Fruit fly (Drosophila melanogaster): Measurements from ENCODE around the gene TTLL3B.

TTLL3B gene

DNA sequence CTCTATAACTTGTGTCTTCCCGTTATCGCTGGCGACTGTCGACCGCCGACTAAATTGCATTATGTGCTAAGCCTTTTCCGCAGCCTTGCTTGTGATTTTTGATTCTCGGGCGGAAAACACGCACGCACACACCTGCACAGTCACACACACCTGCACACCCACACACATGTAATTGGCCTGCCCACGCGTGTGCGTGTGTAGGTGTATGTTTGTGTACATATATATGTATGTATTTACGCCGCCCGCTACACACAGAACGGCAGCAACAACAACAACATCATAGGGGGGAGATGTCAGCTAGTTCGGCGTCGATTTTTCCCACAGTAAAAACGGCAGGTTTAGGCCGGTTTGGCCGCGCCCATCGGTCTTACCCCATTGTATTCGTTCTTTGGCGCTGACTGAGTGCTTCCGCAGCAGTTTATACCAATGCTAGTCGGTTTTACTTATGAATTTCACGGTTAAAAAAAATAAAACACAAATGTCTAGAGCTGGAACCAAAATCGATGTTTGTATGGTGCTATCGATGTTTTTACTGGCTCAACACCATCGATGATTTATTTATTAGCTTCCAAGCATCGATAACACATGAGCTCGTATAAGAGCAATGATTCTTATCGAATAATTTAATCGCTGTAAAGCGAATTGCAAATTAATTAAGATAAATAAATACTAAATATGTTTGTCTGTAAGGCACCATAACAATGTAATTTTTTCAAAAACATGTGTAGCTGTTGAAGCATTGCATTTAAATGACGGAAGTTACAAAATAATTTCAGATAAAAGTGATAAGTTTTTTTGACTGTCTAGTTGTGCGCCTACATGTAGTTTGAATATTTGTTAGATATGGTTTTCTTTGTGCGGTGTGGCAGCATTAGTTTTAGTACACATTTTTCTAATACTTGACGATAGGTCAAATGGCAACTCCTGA, 9.6 kb upstream of the TTLL3B start, which contains the start of gene homer (continued):
- TF ChIP-seq zen2 (GFP tag; IDR thresholded peaks at IDR 0.05; ENCODE audit: partially characterized antibody) (peak; percentile 83), CG7839 (tag; optimal IDR thresholded peaks at IDR 0.05) (no peak), CG11696 (GFP tag; IDR thresholded peaks at IDR 0.05) (no peak), tap (tag; optimal IDR thresholded peaks at IDR 0.05) (no peak), CG42726 (GFP tag; IDR thresholded peaks at IDR 0.05; ENCODE audit: partially characterized antibody) (peak; percentile 85), lbe (GFP tag; optimal IDR thresholded peaks at IDR 0.05) (peak; percentile 43), Hmx (GFP tag; optimal IDR thresholded peaks at IDR 0.05) (no peak), Bgb (GFP tag; IDR thresholded peaks at IDR 0.05; ENCODE audit: partially characterized antibody) (peak; percentile 96), crol (GFP tag; IDR thresholded peaks at IDR 0.05) (0 out of 2 replicates have a peak, but pooled peaks have one; percentile 35), pros (GFP tag; optimal IDR thresholded peaks at IDR 0.05) (peak; percentile 7), mirr (GFP tag; optimal IDR thresholded peaks at IDR 0.05) (peak; percentile 59), Oaz (GFP tag; IDR thresholded peaks at IDR 0.05) (no peak), sd (tag; optimal IDR thresholded peaks at IDR 0.05) (no peak), Nf-YB (GFP tag; optimal IDR thresholded peaks at IDR 0.05) (peak; percentile 33), CG4360 (GFP tag; IDR thresholded peaks at IDR 0.05) (peak; percentile 99), hbn (GFP tag; IDR thresholded peaks at IDR 0.05; ENCODE audit: partially characterized antibody) (peak; percentile 77), MBD-R2 (GFP tag; IDR thresholded peaks at IDR 0.05) (peak; percentile 38), Ptx1 (GFP tag; IDR thresholded peaks at IDR 0.05) (0 out of 2 replicates have a peak, but pooled peaks have one; percentile 9), CG17361 (GFP tag; IDR thresholded peaks at IDR 0.05) (peak; percentile 32; the same call in 1 of the 3 replicates), CG3065 (GFP tag; optimal IDR thresholded peaks at IDR 0.05) (no peak), row (GFP tag; IDR thresholded peaks at IDR 0.05) (peak; percentile 47; the same call in 2 of the 3 replicates), sens (GFP tag) (peak; percentile 66), stwl (tag; optimal IDR thresholded peaks at IDR 0.05) (peak; percentile 67), Hand (GFP tag; optimal IDR thresholded peaks at IDR 0.05) (peak; percentile 11), CHES-1-like (GFP tag; optimal IDR thresholded peaks at IDR 0.05) (peak; percentile 26), Hmr (GFP tag; optimal IDR thresholded peaks at IDR 0.05) (no peak), vnd (GFP tag; IDR thresholded peaks at IDR 0.05; ENCODE audit: partially characterized antibody) (peak; percentile 93), fd64A (GFP tag; optimal IDR thresholded peaks at IDR 0.05) (peak; percentile 48), Dp (GFP tag; optimal IDR thresholded peaks at IDR 0.05) (peak; percentile 62), mld (GFP tag; IDR thresholded peaks at IDR 0.05; ENCODE audit: partially characterized antibody) (peak; percentile 87), cg (GFP tag; optimal IDR thresholded peaks at IDR 0.05) (peak; percentile 100), CG18262 (tag; optimal IDR thresholded peaks at IDR 0.05) (peak; percentile 19), CG6791 (GFP tag; IDR thresholded peaks at IDR 0.05; ENCODE audit: partially characterized antibody) (peak; percentile 97), CG10543 (GFP tag; optimal IDR thresholded peaks at IDR 0.05) (peak; percentile 50), Max (GFP tag; optimal IDR thresholded peaks at IDR 0.05) (no peak), MESR4 (GFP tag; optimal IDR thresholded peaks at IDR 0.05) (peak; percentile 91), E2f2 (GFP tag; IDR thresholded peaks at IDR 0.05) (peak; percentile 78; the same call in 1 of the 2 replicates), CG7963 (GFP tag; IDR thresholded peaks at IDR 0.05; ENCODE audit: partially characterized antibody) (peak; percentile 95), YL-1 (GFP tag; optimal IDR thresholded peaks at IDR 0.05) (peak; percentile 65), MTF-1 (GFP tag; optimal IDR thresholded peaks at IDR 0.05; ENCODE audit: borderline replicate concordance) (no peak), CG10267 (tag; optimal IDR thresholded peaks at IDR 0.05) (peak; percentile 28), CG14860 (GFP tag; IDR thresholded peaks at IDR 0.05; ENCODE audit: partially characterized antibody) (peak; percentile 96), CG17829 (tag; optimal IDR thresholded peaks at IDR 0.05) (peak; percentile 10), HLH4C (GFP tag; IDR thresholded peaks at IDR 0.05; ENCODE audit: partially characterized antibody) (peak; percentile 97), caup (GFP tag; optimal IDR thresholded peaks at IDR 0.05; ENCODE audit: severe bottlenecking) (peak; percentile 8), Nf-YA (GFP tag; IDR thresholded peaks at IDR 0.05) (no peak)
